Fruit fly (Drosophila melanogaster) whole organism, embryonic: ENCODE measurements around the gene CSN1b.

ENCODE experiments used
- Aef1 ChIP-seq: fragments of 200-800 bp; sonication (Bioruptor generic); IDR thresholded peaks from 3 replicates; pipeline ENCODE4 v1.3.6; 2022; ENCODE audit warnings: missing biosample characterization, missing genetic modification characterization
- BEAF-32 ChIP-seq: fragments of 200-800 bp; sonication (Bioruptor generic); optimal IDR thresholded peaks from 3 replicates; lab custom pipeline; 2017; ENCODE audit warnings: missing biosample characterization, missing genetic modification characterization, mild to moderate bottlenecking, moderate library complexity, missing genetic modification reagents
- BtbVII ChIP-seq: fragments of 200-800 bp; sonication (Bioruptor generic); optimal IDR thresholded peaks from 3 replicates; lab custom pipeline; 2017; ENCODE audit warnings: missing biosample characterization, mild to moderate bottlenecking, missing genetic modification characterization
- CG11398 ChIP-seq: fragments of 200-800 bp; sonication (Bioruptor generic); optimal IDR thresholded peaks from 2 replicates; lab custom pipeline; 2016; ENCODE audit warnings: missing biosample characterization, missing genetic modification characterization
- CG12104 ChIP-seq: fragments of 200-800 bp; sonication (Bioruptor generic); optimal IDR thresholded peaks from 3 replicates; lab custom pipeline; 2016; ENCODE audit warnings: missing biosample characterization, missing genetic modification characterization
- CG14710 ChIP-seq: fragments of 200-800 bp; sonication (Bioruptor generic); optimal IDR thresholded peaks from 3 replicates; lab custom pipeline; 2019; ENCODE audit warnings: missing biosample characterization, mild to moderate bottlenecking, missing genetic modification characterization, moderate library complexity
- CG16863 ChIP-seq: fragments of 200-800 bp; sonication (Bioruptor generic); optimal IDR thresholded peaks from 3 replicates; lab custom pipeline; 2016; ENCODE audit warnings: missing biosample characterization, missing genetic modification characterization
- CG18011 ChIP-seq: fragments of 200-800 bp; sonication (Bioruptor generic); optimal IDR thresholded peaks from 2 replicates; lab custom pipeline; 2017; ENCODE audit warnings: missing biosample characterization, missing genetic modification characterization, mild to moderate bottlenecking, moderate library complexity, missing genotype
- CG2712 ChIP-seq: fragments of 200-800 bp; optimal IDR thresholded peaks from 3 replicates; lab custom pipeline; 2019; ENCODE audit warnings: missing biosample characterization, mild to moderate bottlenecking, missing genetic modification characterization, moderate library complexity
- CG31365 ChIP-seq: fragments of 200-800 bp; sonication (Bioruptor generic); optimal IDR thresholded peaks from 2 replicates; lab custom pipeline; 2018; ENCODE audit warnings: missing biosample characterization, mild to moderate bottlenecking, missing genetic modification characterization
- CG32532 ChIP-seq: fragments of 200-800 bp; sonication (Bioruptor generic); IDR thresholded peaks from 2 replicates; pipeline ENCODE4 v1.3.6; 2022; ENCODE audit warnings: missing biosample characterization, missing genetic modification characterization
- CG34422 ChIP-seq: fragments of 200-800 bp; sonication (Bioruptor generic); IDR thresholded peaks from 3 replicates; pipeline ENCODE4 v1.3.6; 2022; ENCODE audit warnings: missing biosample characterization, missing genetic modification characterization
- CG4424 ChIP-seq: fragments of 200-800 bp; sonication (Bioruptor generic); optimal IDR thresholded peaks from 3 replicates; lab custom pipeline; 2016; ENCODE audit warnings: missing biosample characterization, missing genetic modification characterization
- CG4707 ChIP-seq: fragments of 200-800 bp; sonication (Bioruptor generic); optimal IDR thresholded peaks from 2 replicates; lab custom pipeline; 2018; ENCODE audit warnings: missing biosample characterization, mild to moderate bottlenecking, missing genetic modification characterization, moderate library complexity
- CG9797 ChIP-seq: fragments of 200-800 bp; sonication (Bioruptor generic); optimal IDR thresholded peaks from 3 replicates; lab custom pipeline; 2018; ENCODE audit warnings: missing biosample characterization, mild to moderate bottlenecking, missing genetic modification characterization
- CkIIα-i1 ChIP-seq: fragments of 200-800 bp; sonication (Bioruptor generic); IDR thresholded peaks from 2 replicates; pipeline ENCODE4 v1.3.6; 2022; ENCODE audit warnings: missing biosample characterization, missing genetic modification characterization
- E2f1 ChIP-seq: fragments of 200-800 bp; sonication (Bioruptor generic); IDR thresholded peaks from 2 replicates; pipeline ENCODE4 v1.3.6; 2022; ENCODE audit warnings: missing biosample characterization, missing genetic modification characterization
- GATAe ChIP-seq: fragments of 200-800 bp; sonication (Bioruptor generic); conservative IDR thresholded peaks from 2 replicates; pipeline ENCODE4 v1.3.6; 2022; ENCODE audit warnings: missing biosample characterization, missing genetic modification characterization
- HLH4C ChIP-seq: fragments of 200-800 bp; sonication (Bioruptor generic); IDR thresholded peaks from 3 replicates; pipeline ENCODE4 v1.3.6; 2022; ENCODE audit warnings: missing biosample characterization, missing genetic modification characterization; ENCODE audit not compliant: partially characterized antibody
- Hr3 ChIP-seq: fragments of 200-800 bp; sonication (Bioruptor generic); optimal IDR thresholded peaks from 3 replicates; lab custom pipeline; 2016; ENCODE audit warnings: missing biosample characterization, missing genetic modification characterization
- MTF-1 ChIP-seq: fragments of 200-800 bp; sonication (Bioruptor generic); optimal IDR thresholded peaks from 2 replicates; lab custom pipeline; 2018; ENCODE audit warnings: missing biosample characterization, mild to moderate bottlenecking, missing genetic modification characterization, borderline replicate concordance
- Nf-YA ChIP-seq: fragments of 200-800 bp; sonication (Bioruptor generic); IDR thresholded peaks from 2 replicates; pipeline ENCODE4 v1.3.6; 2022; ENCODE audit warnings: missing biosample characterization, missing genetic modification characterization
- Sox100B ChIP-seq: fragments of 200-800 bp; sonication (Bioruptor generic); optimal IDR thresholded peaks from 3 replicates; lab custom pipeline; 2018; ENCODE audit warnings: missing biosample characterization, mild to moderate bottlenecking, missing genetic modification characterization
- Sry-δ ChIP-seq: fragments of 200-800 bp; sonication (Bioruptor generic); optimal IDR thresholded peaks from 2 replicates; lab custom pipeline; 2016; ENCODE audit warnings: missing biosample characterization, missing genetic modification characterization
- Stat92E ChIP-seq, 3 experiments: fragments of >200 bp in 2 of 3; fragments of 200-800 bp in 1 of 3; sonication (Bioruptor generic) in 1 of 3; optimal IDR thresholded peaks; 2 replicates each; lab custom pipeline; 2017 to 2019; ENCODE audit warnings: missing biosample characterization in 3 of 3, missing genetic modification characterization in 3 of 3, mild to moderate bottlenecking in 1 of 3, moderate library complexity in 1 of 3
- Taf1 ChIP-seq: fragments of 200-800 bp; sonication (Bioruptor generic); IDR thresholded peaks from 2 replicates; pipeline ENCODE4 v1.3.6; 2022; ENCODE audit warnings: missing biosample characterization, missing genetic modification characterization
- Tbp ChIP-seq: fragments of >200 bp; optimal IDR thresholded peaks from 2 replicates; lab custom pipeline; 2018; ENCODE audit warnings: missing biosample characterization, missing genetic modification characterization
- ab ChIP-seq: fragments of 200-800 bp; sonication (Bioruptor generic); optimal IDR thresholded peaks from 2 replicates; lab custom pipeline; 2016; ENCODE audit warnings: missing biosample characterization, missing genetic modification characterization
- ac ChIP-seq: fragments of 200-800 bp; sonication (Bioruptor generic); optimal IDR thresholded peaks from 3 replicates; lab custom pipeline; 2017; ENCODE audit warnings: missing biosample characterization, mild to moderate bottlenecking, missing genetic modification characterization
- al ChIP-seq: fragments of 200-800 bp; sonication (Bioruptor generic); IDR thresholded peaks from 2 replicates; pipeline ENCODE4 v1.3.6; 2022; ENCODE audit warnings: missing biosample characterization, missing genetic modification characterization
- ato ChIP-seq: fragments of 200-800 bp; sonication (Bioruptor generic); IDR thresholded peaks from 2 replicates; pipeline ENCODE4 v1.3.6; 2022; ENCODE audit warnings: missing biosample characterization, missing genetic modification characterization; ENCODE audit not compliant: partially characterized antibody
- corto ChIP-seq: fragments of 200-800 bp; sonication (Bioruptor generic); optimal IDR thresholded peaks from 2 replicates; lab custom pipeline; 2016; ENCODE audit warnings: missing biosample characterization, mild to moderate bottlenecking, missing genetic modification characterization, moderate library complexity
- dan ChIP-seq: fragments of 200-800 bp; sonication (Bioruptor generic); IDR thresholded peaks from 2 replicates; pipeline ENCODE4 v1.3.6; 2022; ENCODE audit warnings: missing biosample characterization, missing genetic modification characterization
- dysf ChIP-seq: fragments of 200-800 bp; sonication (Bioruptor generic); IDR thresholded peaks from 3 replicates; pipeline ENCODE4 v1.3.6; 2022; ENCODE audit warnings: missing biosample characterization, missing genetic modification characterization
- emc ChIP-seq: fragments of 200-800 bp; sonication (Bioruptor generic); optimal IDR thresholded peaks from 2 replicates; lab custom pipeline; 2016; ENCODE audit warnings: missing biosample characterization, missing genetic modification characterization
- gcm ChIP-seq: fragments of 200-800 bp; sonication (Bioruptor generic); optimal IDR thresholded peaks from 2 replicates; lab custom pipeline; 2019; ENCODE audit warnings: missing biosample characterization, mild to moderate bottlenecking, missing genetic modification characterization, moderate library complexity
- hbn ChIP-seq: fragments of 200-800 bp; sonication (Bioruptor generic); IDR thresholded peaks from 2 replicates; pipeline ENCODE4 v1.3.6; 2022; ENCODE audit warnings: missing biosample characterization, missing genetic modification characterization; ENCODE audit not compliant: partially characterized antibody
- hth ChIP-seq: fragments of >200 bp; optimal IDR thresholded peaks from 2 replicates; lab custom pipeline; 2017; ENCODE audit warnings: inconsistent platforms
- lola ChIP-seq, 3 experiments: fragments of >200 bp in 2 of 3; fragments of 200-800 bp in 1 of 3; sonication (Bioruptor generic) in 1 of 3; optimal IDR thresholded peaks; 2 replicates each; lab custom pipeline; 2017 to 2019; ENCODE audit warnings: missing biosample characterization in 3 of 3, missing genetic modification characterization in 3 of 3, mild to moderate bottlenecking in 1 of 3, moderate library complexity in 1 of 3
- mirr ChIP-seq: fragments of 200-800 bp; sonication (Bioruptor generic); optimal IDR thresholded peaks from 3 replicates; lab custom pipeline; 2018; ENCODE audit warnings: missing biosample characterization, mild to moderate bottlenecking, missing genetic modification characterization
- nmo ChIP-seq: fragments of 200-800 bp; sonication (Bioruptor generic); optimal IDR thresholded peaks from 2 replicates; lab custom pipeline; 2018; ENCODE audit warnings: missing biosample characterization, mild to moderate bottlenecking, missing genetic modification characterization, moderate library complexity
- pb ChIP-seq: fragments of 200-800 bp; sonication (Bioruptor generic); optimal IDR thresholded peaks from 3 replicates; lab custom pipeline; 2016; ENCODE audit warnings: missing biosample characterization, missing genetic modification characterization
- peb ChIP-seq: fragments of 200-800 bp; sonication (Bioruptor generic); IDR thresholded peaks from 2 replicates; pipeline ENCODE4 v1.3.6; 2022; ENCODE audit warnings: missing biosample characterization, missing genetic modification characterization
- pros ChIP-seq: fragments of 200-800 bp; sonication (Bioruptor generic); optimal IDR thresholded peaks from 3 replicates; lab custom pipeline; 2019; ENCODE audit warnings: missing biosample characterization, mild to moderate bottlenecking, missing genetic modification characterization, moderate library complexity
- sim ChIP-seq: fragments of 200-800 bp; sonication (Bioruptor generic); IDR thresholded peaks from 2 replicates; pipeline ENCODE4 v1.3.6; 2022; ENCODE audit warnings: missing biosample characterization, missing genetic modification characterization
- sqz ChIP-seq: fragments of 200-800 bp; sonication (Bioruptor generic); optimal IDR thresholded peaks from 3 replicates; lab custom pipeline; 2018; ENCODE audit warnings: missing biosample characterization, mild to moderate bottlenecking, missing genetic modification characterization
- sug ChIP-seq: fragments of 200-800 bp; optimal IDR thresholded peaks from 2 replicates; lab custom pipeline; 2019; ENCODE audit warnings: missing biosample characterization, mild to moderate bottlenecking, missing genetic modification characterization, moderate library complexity
- unc-4 ChIP-seq: fragments of 200-800 bp; sonication (Bioruptor generic); IDR thresholded peaks from 2 replicates; pipeline ENCODE4 v1.3.6; 2022; ENCODE audit warnings: missing biosample characterization, missing genetic modification characterization; ENCODE audit not compliant: partially characterized antibody
- z ChIP-seq: fragments of 200-800 bp; sonication (Bioruptor generic); IDR thresholded peaks from 3 replicates; pipeline ENCODE4 v1.3.6; 2022; ENCODE audit warnings: missing biosample characterization, missing genetic modification characterization
- zen ChIP-seq: fragments of 200-800 bp; sonication (Bioruptor generic); optimal IDR thresholded peaks from 3 replicates; lab custom pipeline; 2018; ENCODE audit warnings: missing biosample characterization, mild to moderate bottlenecking, missing genetic modification characterization, moderate library complexity

The CSN1b gene

DNA sequence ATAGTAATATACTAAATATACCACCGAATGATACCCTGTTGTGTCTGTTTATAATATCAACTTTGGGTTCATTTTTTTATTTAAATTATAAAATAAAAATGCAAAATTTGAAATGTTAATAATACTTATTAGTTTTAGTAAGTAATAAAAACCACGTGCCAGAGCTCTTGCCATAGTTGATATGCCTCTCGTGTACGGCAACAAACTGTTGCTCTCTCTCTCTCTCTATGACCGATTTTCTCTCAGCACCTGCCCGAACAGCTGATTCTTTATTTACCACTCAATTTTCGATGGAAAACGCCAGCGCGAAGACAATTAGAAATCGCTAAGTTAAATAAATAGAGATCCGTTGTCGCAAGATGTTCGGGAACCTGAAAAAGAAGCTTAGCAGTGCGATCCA is 37.2 kb downstream of the CSN1b start, which contains the start of gene Dysb (continued):
- TF ChIP-seq E2f1 (GFP tag; lab: Robert Waterston, UW): peak; percentile 91
- no peak for TF ChIP-seq Tbp (GFP tag; lab: Kevin White, UChicago)
- TF ChIP-seq sim (GFP tag; lab: Robert Waterston, UW): peak; percentile 72
- TF ChIP-seq corto (GFP tag; lab: Kevin White, UChicago): no peak
- no peak for TF ChIP-seq pros (GFP tag; lab: Kevin White, UChicago)
- TF ChIP-seq Taf1 (GFP tag; lab: Robert Waterston, UW): peak; percentile 71; the same call in 1 of the 2 replicates
- no peak for TF ChIP-seq BEAF-32 (GFP tag; lab: Kevin White, UChicago)
- TF ChIP-seq pb (GFP tag; lab: Kevin White, UChicago): peak; percentile 4
- peak; percentile 16 for TF ChIP-seq CG16863 (GFP tag; lab: Kevin White, UChicago)
- TF ChIP-seq Sry-δ (GFP tag; lab: Kevin White, UChicago): no peak
- no peak for TF ChIP-seq hth (lab: Kevin White, UChicago)
- TF ChIP-seq ato: no peak
- no peak for TF ChIP-seq emc (GFP tag; lab: Kevin White, UChicago)
- peak; percentile 79 for TF ChIP-seq CG4424 (GFP tag; lab: Kevin White, UChicago)
- TF ChIP-seq peb (GFP tag; lab: Robert Waterston, UW): peak; percentile 73
- TF ChIP-seq CG11398 (GFP tag; lab: Kevin White, UChicago): peak; percentile 58
- TF ChIP-seq CG9797 (GFP tag; lab: Kevin White, UChicago): peak; percentile 25
- peak; percentile 68 for TF ChIP-seq sug (tag; lab: Kevin White, UChicago)
- TF ChIP-seq dysf (GFP tag; lab: Robert Waterston, UW): peak; percentile 89
- TF ChIP-seq zen (tag; lab: Kevin White, UChicago): peak; percentile 75
- TF ChIP-seq CG2712 (tag; lab: Kevin White, UChicago): peak; percentile 94
- peak; percentile 76 for TF ChIP-seq CG4707
- TF ChIP-seq ab (GFP tag; lab: Kevin White, UChicago): peak; percentile 50
- TF ChIP-seq mirr: peak; percentile 58
- TF ChIP-seq hbn: 0 out of 2 replicates have a peak, but pooled peaks have one; percentile 34
- TF ChIP-seq GATAe (GFP tag; lab: Robert Waterston, UW): peak; percentile 21; the same call in 1 of the 2 replicates
- TF ChIP-seq unc-4 (GFP tag; lab: Robert Waterston, UW): peak; percentile 24; the same call in 1 of the 2 replicates
- TF ChIP-seq nmo: peak; percentile 80
- peak; percentile 78 for TF ChIP-seq Aef1
- TF ChIP-seq al (GFP tag; lab: Robert Waterston, UW): peak; percentile 85
- TF ChIP-seq Hr3 (GFP tag; lab: Kevin White, UChicago): peak; percentile 83
- peak; percentile 85 for TF ChIP-seq Sox100B (GFP tag; lab: Kevin White, UChicago)
- peak; percentile 93 for TF ChIP-seq gcm (GFP tag; lab: Kevin White, UChicago)
- TF ChIP-seq z (GFP tag; lab: Robert Waterston, UW): peak; percentile 70; the same call in 1 of the 3 replicates
- TF ChIP-seq CG31365: peak; percentile 60
- TF ChIP-seq CkIIα-i1 (GFP tag; lab: Robert Waterston, UW): no peak
- TF ChIP-seq ac (GFP tag; lab: Kevin White, UChicago): peak; percentile 47
- TF ChIP-seq CG34422 (GFP tag; lab: Robert Waterston, UW): peak; percentile 89
- peak; percentile 44 for TF ChIP-seq CG12104 (GFP tag; lab: Kevin White, UChicago)
- peak; percentile 84 for TF ChIP-seq MTF-1 (GFP tag; lab: Kevin White, UChicago)
- TF ChIP-seq CG14710 (tag; lab: Kevin White, UChicago): peak; percentile 85
- TF ChIP-seq BtbVII: peak; percentile 88
- no peak for TF ChIP-seq HLH4C (GFP tag; lab: Robert Waterston, UW)
- peak; percentile 82 for TF ChIP-seq sqz (GFP tag; lab: Kevin White, UChicago)
- TF ChIP-seq CG32532: peak; percentile 97
- peak in 1 of 3 experiments; percentile 78 for TF ChIP-seq lola (GFP tag; optimal IDR thresholded peaks at IDR 0.05; lab: Kevin White, UChicago)
- peak in 1 of 3 experiments; percentile 68 for TF ChIP-seq Stat92E (GFP tag; optimal IDR thresholded peaks at IDR 0.05; lab: Kevin White, UChicago)
- peak; percentile 54; the same call in 1 of the 2 replicates for TF ChIP-seq Nf-YA
- no peak for TF ChIP-seq dan (GFP tag; lab: Robert Waterston, UW)
- peak; percentile 64 for TF ChIP-seq CG18011 (GFP tag; lab: Kevin White, UChicago)
